Worm (Caenorhabditis elegans): ENCODE results near the gene H13N06.2.

ce11 chrX:15502455-15503174, 14.7 kb downstream of the H13N06.2 start, which contains the start of gene H13N06.7:
- TF ChIP-seq rbr-2 (tag; optimal IDR thresholded peaks at IDR 0.05) (no peak), zfp-3 (GFP tag; conservative IDR thresholded peaks at IDR 0.05) (no peak), aly-2 (tag; optimal IDR thresholded peaks at IDR 0.05) (no peak), fos-1 (tag; optimal IDR thresholded peaks at IDR 0.05) (no peak), lsy-2 (tag; optimal IDR thresholded peaks at IDR 0.05) (no peak), zip-2 (tag; optimal IDR thresholded peaks at IDR 0.05) (no peak), jun-1 (tag; optimal IDR thresholded peaks at IDR 0.05) (no peak), nhr-28 (tag; optimal IDR thresholded peaks at IDR 0.05) (no peak), pqm-1 (tag; optimal IDR thresholded peaks at IDR 0.05) (no peak), skn-1 (tag; optimal IDR thresholded peaks at IDR 0.05) (no peak)

Data from whole organism, L4 larva.